Worm (Caenorhabditis elegans): Measurements from ENCODE around the gene srsx-15.

DNA sequence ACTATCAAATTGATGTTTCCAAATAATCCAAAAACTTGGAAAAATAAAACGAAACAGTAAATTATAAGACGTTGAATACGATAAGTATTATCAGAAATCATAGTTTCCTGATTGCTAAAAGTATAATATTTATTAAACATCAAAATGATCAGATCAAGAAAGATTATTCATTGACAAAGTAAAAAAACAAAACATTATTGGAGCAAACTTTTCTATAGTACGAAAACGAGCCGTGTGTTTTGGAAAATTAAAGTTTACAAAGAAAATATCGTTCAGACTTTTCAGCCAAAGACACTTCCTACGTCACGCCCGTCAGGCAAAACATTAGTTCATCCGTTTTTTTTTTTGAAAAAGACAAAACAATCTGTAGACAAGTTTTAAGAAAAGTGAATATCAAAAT, at the start of gene srsx-15:
- no peak for TF ChIP-seq Y53F4B.3 (GFP tag; IDR thresholded peaks at IDR 0.05)
- TF ChIP-seq F49E8.2 (tag; optimal IDR thresholded peaks at IDR 0.05; ENCODE audit: insufficient read depth) = no peak
- no peak for TF ChIP-seq tbp1 (GFP tag; optimal IDR thresholded peaks at IDR 0.05)
- TF ChIP-seq F55B11.4 (tag; optimal IDR thresholded peaks at IDR 0.05; ENCODE audit: borderline replicate concordance, insufficient read depth) = no peak
- TF ChIP-seq nhr-90 (tag; optimal IDR thresholded peaks at IDR 0.05) = no peak
- no peak for TF ChIP-seq unc-130 (GFP tag; optimal IDR thresholded peaks at IDR 0.05)
- TF ChIP-seq B0019.2 (GFP tag; conservative IDR thresholded peaks at IDR 0.05) = no peak
- TF ChIP-seq tbx-9 (tag; optimal IDR thresholded peaks at IDR 0.05; ENCODE audit: borderline replicate concordance) = no peak
- no peak for TF ChIP-seq unc-62 (GFP tag; optimal IDR thresholded peaks at IDR 0.05)
- TF ChIP-seq hlh-12 (tag; optimal IDR thresholded peaks at IDR 0.05) = no peak
- no peak for TF ChIP-seq ceh-79 (tag; optimal IDR thresholded peaks at IDR 0.05)
- TF ChIP-seq sea-2 (GFP tag; IDR thresholded peaks at IDR 0.05) = no peak
- TF ChIP-seq madf-10 (tag; optimal IDR thresholded peaks at IDR 0.05) = no peak
- TF ChIP-seq ztf-3 (GFP tag; optimal IDR thresholded peaks at IDR 0.05) = no peak

Data from whole organism, young adult.